Worm (Caenorhabditis elegans): ENCODE measurements around the gene Y81G3A.4.

DNA sequence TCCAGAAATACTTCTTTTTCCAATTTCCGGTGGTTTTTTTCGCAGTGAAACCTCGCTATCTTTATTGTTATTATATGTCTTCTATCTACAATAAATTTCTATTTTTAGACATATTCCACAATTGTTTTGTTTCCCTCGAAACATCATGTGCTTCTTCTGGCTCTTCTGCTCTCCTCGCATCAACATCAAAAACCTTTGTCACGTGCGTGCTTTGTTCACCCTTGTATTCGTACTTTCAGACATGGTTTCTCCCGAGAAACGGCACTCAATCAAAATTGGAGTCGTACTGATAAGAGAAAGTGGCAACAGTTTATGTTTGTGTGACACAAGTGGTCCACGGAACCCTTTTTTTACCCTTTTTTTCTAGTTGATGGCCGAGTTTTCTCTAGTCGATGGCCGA, 13.5 kb upstream of the Y81G3A.4 start:
- no peak for TF ChIP-seq nhr-11 (tag; optimal IDR thresholded peaks at IDR 0.05)
- no peak for TF ChIP-seq nfya-1 (tag; optimal IDR thresholded peaks at IDR 0.05)
- TF ChIP-seq ama-1 (optimal IDR thresholded peaks at IDR 0.05): no peak
- no peak for TF ChIP-seq odd-2 (tag; optimal IDR thresholded peaks at IDR 0.05)
- no peak for TF ChIP-seq ceh-30 (tag; optimal IDR thresholded peaks at IDR 0.05)
